Worm (Caenorhabditis elegans): ENCODE measurements around the gene Y116A8C.29.

Y116A8C.29 gene

ce11 chrIV:17100628-17101338 lies 7.0 kb downstream of the Y116A8C.29 start (continued):
- no peak for TF ChIP-seq daf-16 (GFP tag; optimal IDR thresholded peaks at IDR 0.05)
- TF ChIP-seq daf-16 (tag; optimal IDR thresholded peaks at IDR 0.05): peak; percentile 16
- TF ChIP-seq F44E2.7 (GFP tag; IDR thresholded peaks at IDR 0.05): no peak
- no peak for TF ChIP-seq Y5F2A.4 (GFP tag; optimal IDR thresholded peaks at IDR 0.05)
- no peak for TF ChIP-seq tra-1 (GFP tag; IDR thresholded peaks at IDR 0.05)
- no peak for TF ChIP-seq dve-1 (tag; optimal IDR thresholded peaks at IDR 0.05; ENCODE audit: insufficient read depth)
- no peak for TF ChIP-seq dmd-6 (GFP tag; IDR thresholded peaks at IDR 0.05)
- TF ChIP-seq dmd-8 (GFP tag; IDR thresholded peaks at IDR 0.05): no peak
- TF ChIP-seq tag-97 (GFP tag; IDR thresholded peaks at IDR 0.05): no peak
- TF ChIP-seq hmg-1.1 (GFP tag; IDR thresholded peaks at IDR 0.05): no peak
- no peak for TF ChIP-seq mxl-3 (GFP tag; optimal IDR thresholded peaks at IDR 0.05)
- TF ChIP-seq Y75B8A.6 (GFP tag; IDR thresholded peaks at IDR 0.05): no peak
- no peak for TF ChIP-seq sdz-12 (GFP tag; optimal IDR thresholded peaks at IDR 0.05)
- no peak for TF ChIP-seq lin-1 (GFP tag; IDR thresholded peaks at IDR 0.05)
- TF ChIP-seq lsy-2 (tag; optimal IDR thresholded peaks at IDR 0.05): no peak
- TF ChIP-seq saeg-2 (GFP tag; IDR thresholded peaks at IDR 0.05): no peak
- no peak for TF ChIP-seq nhr-6 (tag; optimal IDR thresholded peaks at IDR 0.05)
- TF ChIP-seq hlh-11 (tag; optimal IDR thresholded peaks at IDR 0.05): no peak
- peak; percentile 30 for TF ChIP-seq hlh-30 (tag; optimal IDR thresholded peaks at IDR 0.05; ENCODE audit: insufficient read depth)
- TF ChIP-seq vab-7 (GFP tag; IDR thresholded peaks at IDR 0.05): no peak
- no peak for TF ChIP-seq T20F7.1 (GFP tag; optimal IDR thresholded peaks at IDR 0.05)

ce11 chrIV:17103116-17103515 lies 9.3 kb downstream of the Y116A8C.29 start:
- TF ChIP-seq aha-1 (tag): peak; percentile 77
- TF ChIP-seq snpc-4 (tag; optimal IDR thresholded peaks at IDR 0.05): no peak
- TF ChIP-seq nhr-111 (GFP tag; optimal IDR thresholded peaks at IDR 0.05): no peak
- TF ChIP-seq unc-62 (GFP tag; optimal IDR thresholded peaks at IDR 0.05 in 1 of 2): peak in 1 of 2 experiments; percentile 50
- no peak for TF ChIP-seq unc-62 (tag; optimal IDR thresholded peaks at IDR 0.05)

ce11 chrIV:17103615-17104014 lies 9.8 kb downstream of the Y116A8C.29 start, which contains the start of gene Y116A8C.30:
Y116A8C.30 (minus strand) TSS chrIV:17103715.
- TF ChIP-seq F10B5.3 (tag; optimal IDR thresholded peaks at IDR 0.05) (no peak), unc-39 (tag; optimal IDR thresholded peaks at IDR 0.05) (no peak), Y5F2A.4 (GFP tag; optimal IDR thresholded peaks at IDR 0.05) (no peak), nhr-28 (tag; optimal IDR thresholded peaks at IDR 0.05) (no peak), zip-2 (tag; optimal IDR thresholded peaks at IDR 0.05) (no peak), lin-38 (GFP tag; IDR thresholded peaks at IDR 0.05) (no peak), duxl-1 (tag; optimal IDR thresholded peaks at IDR 0.05; ENCODE audit: poor library complexity) (no peak)

- TF ChIP-seq egl-43 (GFP tag; IDR thresholded peaks at IDR 0.05): 0 out of 2 replicates have a peak, but pooled peaks have one; percentile 26
- TF ChIP-seq mxl-2 (GFP tag; conservative IDR thresholded peaks at IDR 0.05): no peak
- TF ChIP-seq mes-2 (tag; optimal IDR thresholded peaks at IDR 0.05; ENCODE audit: poor library complexity, severe bottlenecking): no peak
- no peak for TF ChIP-seq zip-2 (tag; optimal IDR thresholded peaks at IDR 0.05)
- TF ChIP-seq nhr-42 (GFP tag; IDR thresholded peaks at IDR 0.05): no peak
- TF ChIP-seq Y75B8A.6 (GFP tag; IDR thresholded peaks at IDR 0.05): no peak
- TF ChIP-seq set-16 (GFP tag; IDR thresholded peaks at IDR 0.05): peak; percentile 78
- TF ChIP-seq Y48G9A.11 (GFP tag; IDR thresholded peaks at IDR 0.05): no peak
- TF ChIP-seq fos-1 (tag; optimal IDR thresholded peaks at IDR 0.05): no peak
- no peak for TF ChIP-seq mdt-29 (GFP tag; IDR thresholded peaks at IDR 0.05)
- no peak for TF ChIP-seq unc-39 (tag; optimal IDR thresholded peaks at IDR 0.05)
- TF ChIP-seq T20F7.1 (GFP tag; optimal IDR thresholded peaks at IDR 0.05): no peak
- no peak for TF ChIP-seq ceh-20 (GFP tag; IDR thresholded peaks at IDR 0.05)
- TF ChIP-seq dpl-1 (GFP tag; optimal IDR thresholded peaks at IDR 0.05): peak; percentile 5
- no peak for TF ChIP-seq ZK337.2 (GFP tag; IDR thresholded peaks at IDR 0.05)
- TF ChIP-seq madf-9 (GFP tag; conservative IDR thresholded peaks at IDR 0.05): no peak
- no peak for TF ChIP-seq nhr-6 (tag; optimal IDR thresholded peaks at IDR 0.05)
Measured at ce11 chrIV:17104157-17104872, 10.5 kb downstream of the Y116A8C.29 start.

All from whole organism, L4 larva.